Fruit fly (Drosophila melanogaster): ENCODE measurements around the gene CG14143.

Gene CG14143

dm6 chr3L:11093046-11093520, 41.7 kb upstream of the CG14143 start, which contains the start of gene JIL-1 (continued):
- TF ChIP-seq E2f2 (GFP tag; IDR thresholded peaks at IDR 0.05) (peak; percentile 49), z (GFP tag; IDR thresholded peaks at IDR 0.05) (0 out of 3 replicates have a peak, but pooled peaks have one; percentile 28), CG6791 (GFP tag; IDR thresholded peaks at IDR 0.05; ENCODE audit: partially characterized antibody) (peak; percentile 91), Mad (GFP tag; optimal IDR thresholded peaks at IDR 0.05) (peak; percentile 63), CG6272 (GFP tag; IDR thresholded peaks at IDR 0.05) (peak; percentile 94), dan (GFP tag; IDR thresholded peaks at IDR 0.05) (no peak), lbe (GFP tag; optimal IDR thresholded peaks at IDR 0.05) (peak; percentile 51), Rfx (GFP tag; IDR thresholded peaks at IDR 0.05) (peak; percentile 94), Sry-δ (GFP tag; optimal IDR thresholded peaks at IDR 0.05) (peak; percentile 65), CG7556 (GFP tag; optimal IDR thresholded peaks at IDR 0.05) (peak; percentile 27), CG13624 (GFP tag; optimal IDR thresholded peaks at IDR 0.05) (peak; percentile 46), Xbp1 (GFP tag; optimal IDR thresholded peaks at IDR 0.05) (peak; percentile 76), ro (GFP tag; IDR thresholded peaks at IDR 0.05) (no peak), CG5953 (GFP tag; IDR thresholded peaks at IDR 0.05) (peak; percentile 56), schlank (tag; optimal IDR thresholded peaks at IDR 0.05) (no peak), H2.0 (GFP tag; IDR thresholded peaks at IDR 0.05) (peak; percentile 67), Kr (GFP tag; optimal IDR thresholded peaks at IDR 0.05) (no peak), Dbx (GFP tag; IDR thresholded peaks at IDR 0.05) (peak; percentile 93), Nf-YC (tag; optimal IDR thresholded peaks at IDR 0.05) (peak; percentile 65), CG1792 (GFP tag; optimal IDR thresholded peaks at IDR 0.05) (peak; percentile 4), GATAe (GFP tag; conservative IDR thresholded peaks at IDR 0.05) (no peak), CG10321 (GFP tag; IDR thresholded peaks at IDR 0.05) (no peak), Atf6 (GFP tag; IDR thresholded peaks at IDR 0.05) (peak; percentile 67), hbn (GFP tag; IDR thresholded peaks at IDR 0.05; ENCODE audit: partially characterized antibody) (peak; percentile 75), pho (GFP tag; optimal IDR thresholded peaks at IDR 0.05) (peak; percentile 55), MBD-R2 (GFP tag; IDR thresholded peaks at IDR 0.05) (peak; percentile 88), Abd-B (GFP tag; optimal IDR thresholded peaks at IDR 0.05) (peak; percentile 26), CG8359 (GFP tag; optimal IDR thresholded peaks at IDR 0.05; ENCODE audit: borderline replicate concordance) (no peak), crc (GFP tag; optimal IDR thresholded peaks at IDR 0.05) (no peak), CG10462 (GFP tag; optimal IDR thresholded peaks at IDR 0.05) (no peak), CG12236 (GFP tag; optimal IDR thresholded peaks at IDR 0.05) (no peak), CG2120 (GFP tag; optimal IDR thresholded peaks at IDR 0.05) (peak; percentile 85)

DNA sequence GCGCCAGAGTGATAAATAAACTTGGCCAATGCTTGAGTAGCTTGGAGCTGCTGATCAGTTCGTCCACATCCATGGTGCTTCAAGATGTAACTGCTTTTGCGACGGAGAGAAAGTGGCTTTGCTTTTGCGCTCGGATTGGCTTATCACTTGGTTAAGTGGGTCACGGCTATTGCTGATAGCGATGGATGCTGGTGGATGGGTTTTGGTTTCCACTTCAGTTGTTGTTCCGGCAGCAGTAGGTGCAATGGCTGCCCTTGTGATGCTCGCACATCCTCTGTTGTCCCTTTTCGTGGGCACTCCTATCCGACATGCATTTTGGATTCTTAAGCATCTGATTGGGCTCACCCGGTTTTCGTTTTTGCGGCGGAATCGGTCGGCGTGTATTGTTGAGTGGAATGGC, 40.5 kb upstream of the CG14143 start:
- TF ChIP-seq CG32532 (GFP tag; IDR thresholded peaks at IDR 0.05) = no peak
- peak; percentile 57 for TF ChIP-seq sens (GFP tag)

DNA sequence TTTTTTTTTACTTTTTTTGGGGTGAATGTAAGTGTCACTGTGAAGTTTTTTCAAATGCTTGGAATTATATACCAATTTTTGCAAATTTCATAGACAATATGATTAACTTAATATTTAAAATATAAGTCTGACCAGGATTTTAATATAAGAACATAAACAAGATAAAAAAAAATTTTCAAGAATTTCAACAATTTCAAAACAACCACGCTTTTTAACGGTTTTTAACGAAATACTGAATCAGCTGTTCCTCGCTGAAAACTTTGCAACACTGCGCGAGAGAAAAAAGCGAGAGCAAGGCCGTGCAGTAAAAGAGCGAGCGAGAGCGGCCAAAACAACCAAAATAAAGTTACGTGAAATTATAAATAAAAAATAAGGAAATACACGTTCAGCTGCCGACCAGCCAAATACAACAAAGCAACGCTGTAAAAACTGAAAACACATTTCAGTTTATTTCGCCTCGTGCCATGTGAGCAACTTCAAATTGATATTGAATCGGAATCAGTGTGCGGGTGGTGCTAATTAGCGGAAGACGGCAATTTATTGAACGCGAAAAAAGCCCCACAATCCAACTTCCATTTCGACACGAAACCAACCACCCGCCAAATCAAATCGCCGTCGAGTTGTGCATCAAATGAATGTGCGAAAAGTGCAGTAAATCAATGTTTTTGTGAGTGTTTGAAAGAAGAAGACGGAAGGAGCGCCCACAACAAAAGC, 38.4 kb upstream of the CG14143 start, which contains the start of the genes CG46439, Iyd and CG33947:
TSS of gene CG46439 (minus strand) at position 51 of the 714 bp plus-strand sequence.
TSS of gene Iyd (minus strand) at position 51 of the 714 bp plus-strand sequence.
TSS of gene CG33947 (plus strand) at position 302 of the 714 bp plus-strand sequence.
- peak; percentile 29; the same call in 1 of the 2 replicates for TF ChIP-seq CG14441 (GFP tag; IDR thresholded peaks at IDR 0.05)
- TF ChIP-seq her (GFP tag; optimal IDR thresholded peaks at IDR 0.05) = no peak
- no peak for TF ChIP-seq inv (GFP tag; IDR thresholded peaks at IDR 0.05; ENCODE audit: partially characterized antibody)
- TF ChIP-seq Adf1 (GFP tag; IDR thresholded peaks at IDR 0.05) = no peak
- TF ChIP-seq Dfd (GFP tag; optimal IDR thresholded peaks at IDR 0.05) = no peak
- TF ChIP-seq CG5180 (GFP tag; optimal IDR thresholded peaks at IDR 0.05) = no peak
- TF ChIP-seq Antp (GFP tag; optimal IDR thresholded peaks at IDR 0.05) = no peak
- TF ChIP-seq CG15073 (GFP tag; optimal IDR thresholded peaks at IDR 0.05) = no peak
- peak; percentile 35 for TF ChIP-seq lab (GFP tag; optimal IDR thresholded peaks at IDR 0.05)
- TF ChIP-seq D19A (tag; optimal IDR thresholded peaks at IDR 0.05) = no peak
- TF ChIP-seq Atf-2 (GFP tag; optimal IDR thresholded peaks at IDR 0.05) = no peak
- 0 out of 3 replicates have a peak, but pooled peaks have one; percentile 16 for TF ChIP-seq CG16813 (GFP tag; IDR thresholded peaks at IDR 0.05; ENCODE audit: partially characterized antibody)
- no peak for TF ChIP-seq pnt (GFP tag; optimal IDR thresholded peaks at IDR 0.05)
- TF ChIP-seq CG7745 (tag; optimal IDR thresholded peaks at IDR 0.05) = no peak
- peak; percentile 25 for TF ChIP-seq CG17568 (GFP tag; optimal IDR thresholded peaks at IDR 0.05)
- no peak for TF ChIP-seq cad (GFP tag; optimal IDR thresholded peaks at IDR 0.05)

Measured in whole organism, embryonic.